Fruit fly (Drosophila melanogaster) whole organism, embryonic: ENCODE results near the gene zfh2.

Source experiments
- B-H2 ChIP-seq: fragments of 200-800 bp; sonication (Bioruptor generic); optimal IDR thresholded peaks from 2 replicates; lab custom pipeline; 2018; ENCODE audit warnings: missing biosample characterization, mild to moderate bottlenecking, missing genetic modification characterization
- Bgb ChIP-seq: fragments of 200-800 bp; sonication (Bioruptor generic); IDR thresholded peaks from 2 replicates; pipeline ENCODE4 v1.3.6; 2022; ENCODE audit warnings: missing biosample characterization, missing genetic modification characterization; ENCODE audit not compliant: partially characterized antibody
- CG11093 ChIP-seq: fragments of 200-800 bp; sonication (Bioruptor generic); IDR thresholded peaks from 3 replicates; pipeline ENCODE4 v1.3.6; 2022; ENCODE audit warnings: missing biosample characterization, missing genetic modification characterization
- CG11696 ChIP-seq: fragments of 200-800 bp; sonication (Bioruptor generic); IDR thresholded peaks from 2 replicates; pipeline ENCODE4 v1.3.6; 2022; ENCODE audit warnings: missing biosample characterization, missing genetic modification characterization
- CG13287 ChIP-seq: fragments of 200-800 bp; sonication (Bioruptor generic); IDR thresholded peaks from 2 replicates; pipeline ENCODE4 v1.3.6; 2022; ENCODE audit warnings: missing biosample characterization, missing genetic modification characterization; ENCODE audit not compliant: partially characterized antibody
- CG1602 ChIP-seq: fragments of 200-800 bp; sonication (Bioruptor generic); optimal IDR thresholded peaks from 3 replicates; lab custom pipeline; 2016; ENCODE audit warnings: missing biosample characterization, missing genetic modification characterization
- CG17568 ChIP-seq: fragments of 200-800 bp; sonication (Bioruptor generic); optimal IDR thresholded peaks from 2 replicates; lab custom pipeline; 2018; ENCODE audit warnings: missing biosample characterization, mild to moderate bottlenecking, missing genetic modification characterization, moderate library complexity
- CG1832 ChIP-seq: fragments of 200-800 bp; sonication (Bioruptor generic); optimal IDR thresholded peaks from 2 replicates; lab custom pipeline; 2017; ENCODE audit warnings: missing biosample characterization, mild to moderate bottlenecking, missing genetic modification characterization, inconsistent platforms
- CG2199 ChIP-seq: fragments of 200-800 bp; sonication (Bioruptor generic); IDR thresholded peaks from 3 replicates; pipeline ENCODE4 v1.3.6; 2022; ENCODE audit warnings: missing biosample characterization, missing genetic modification characterization
- CG30020 ChIP-seq: fragments of 200-800 bp; optimal IDR thresholded peaks from 2 replicates; lab custom pipeline; 2019; ENCODE audit warnings: missing biosample characterization, mild to moderate bottlenecking, missing genetic modification characterization, moderate library complexity
- CG30431 ChIP-seq: fragments of 200-800 bp; sonication (Bioruptor generic); optimal IDR thresholded peaks from 2 replicates; lab custom pipeline; 2017; ENCODE audit warnings: missing biosample characterization, missing genetic modification characterization
- CG34224 ChIP-seq: fragments of 200-800 bp; sonication (Bioruptor generic); IDR thresholded peaks from 3 replicates; pipeline ENCODE4 v1.3.6; 2022; ENCODE audit warnings: missing biosample characterization, missing genetic modification characterization; ENCODE audit not compliant: partially characterized antibody
- CG4360 ChIP-seq: fragments of 200-800 bp; sonication (Bioruptor generic); IDR thresholded peaks from 2 replicates; pipeline ENCODE4 v1.3.6; 2022; ENCODE audit warnings: missing biosample characterization, missing genetic modification characterization
- CG6175 ChIP-seq: fragments of 200-800 bp; sonication (Bioruptor generic); IDR thresholded peaks from 3 replicates; pipeline ENCODE4 v1.3.6; 2022; ENCODE audit warnings: missing biosample characterization, missing genetic modification characterization
- CG6654 ChIP-seq: fragments of 200-800 bp; sonication (Bioruptor generic); optimal IDR thresholded peaks from 2 replicates; lab custom pipeline; 2017; ENCODE audit warnings: missing biosample characterization, mild to moderate bottlenecking, missing genetic modification characterization
- CG6689 ChIP-seq: fragments of 200-800 bp; sonication (Bioruptor generic); IDR thresholded peaks from 2 replicates; pipeline ENCODE4 v1.3.6; 2022; ENCODE audit warnings: missing biosample characterization, missing genetic modification characterization
- CG7987 ChIP-seq: fragments of 200-800 bp; sonication (Bioruptor generic); optimal IDR thresholded peaks from 2 replicates; lab custom pipeline; 2018; ENCODE audit warnings: missing biosample characterization, mild to moderate bottlenecking, missing genetic modification characterization, moderate library complexity
- CG8290 ChIP-seq, 3 experiments: fragments of 200-800 bp; sonication (Bioruptor generic); optimal IDR thresholded peaks; 2 replicates each; lab custom pipeline; 2016 to 2019; ENCODE audit warnings: missing biosample characterization in 3 of 3, missing genetic modification characterization in 3 of 3, mild to moderate bottlenecking in 2 of 3, moderate library complexity in 1 of 3
- CG8478 ChIP-seq: fragments of >200 bp; optimal IDR thresholded peaks from 2 replicates; lab custom pipeline; 2018
- Dad ChIP-seq: fragments of 200-800 bp; sonication (Bioruptor generic); optimal IDR thresholded peaks from 3 replicates; lab custom pipeline; 2016; ENCODE audit warnings: missing biosample characterization, missing genetic modification characterization
- Deaf1 ChIP-seq: fragments of 200-800 bp; optimal IDR thresholded peaks from 3 replicates; lab custom pipeline; 2019; ENCODE audit warnings: missing biosample characterization, mild to moderate bottlenecking, missing genetic modification characterization, moderate library complexity
- Hr3 ChIP-seq: fragments of 200-800 bp; sonication (Bioruptor generic); optimal IDR thresholded peaks from 3 replicates; lab custom pipeline; 2016; ENCODE audit warnings: missing biosample characterization, missing genetic modification characterization
- Kr ChIP-seq: fragments of 200-800 bp; sonication (Bioruptor generic); optimal IDR thresholded peaks from 2 replicates; lab custom pipeline; 2017; ENCODE audit warnings: missing biosample characterization, mild to moderate bottlenecking, missing genetic modification characterization
- Nf-YC ChIP-seq: fragments of 200-800 bp; optimal IDR thresholded peaks from 3 replicates; lab custom pipeline; 2019; ENCODE audit warnings: missing biosample characterization, mild to moderate bottlenecking, missing genetic modification characterization, moderate library complexity
- Trl ChIP-seq, 3 experiments: fragments of >200 bp in 2 of 3; fragments of 200-800 bp in 1 of 3; sonication (Bioruptor generic) in 1 of 3; optimal IDR thresholded peaks; 2 replicates in 1 of 3; 3 replicates in 2 of 3; lab custom pipeline; 2016 to 2017; ENCODE audit warnings: missing biosample characterization in 1 of 3, missing genetic modification characterization in 1 of 3
- Usf ChIP-seq: fragments of 200-800 bp; sonication (Bioruptor generic); optimal IDR thresholded peaks from 2 replicates; lab custom pipeline; 2017; ENCODE audit warnings: missing genotype, missing biosample characterization, missing genetic modification characterization
- bbx ChIP-seq: fragments of 200-800 bp; sonication (Bioruptor generic); IDR thresholded peaks from 2 replicates; pipeline ENCODE4 v1.3.6; 2022; ENCODE audit warnings: missing biosample characterization, missing genetic modification characterization; ENCODE audit not compliant: partially characterized antibody
- btn ChIP-seq: fragments of 200-800 bp; sonication (Bioruptor generic); optimal IDR thresholded peaks from 2 replicates; lab custom pipeline; 2016; ENCODE audit warnings: missing biosample characterization, missing genetic modification characterization
- caup ChIP-seq: fragments of 200-800 bp; sonication (Bioruptor generic); optimal IDR thresholded peaks from 3 replicates; lab custom pipeline; 2017; ENCODE audit warnings: missing biosample characterization, mild to moderate bottlenecking, missing genetic modification characterization, moderate library complexity; ENCODE audit not compliant: severe bottlenecking
- cg ChIP-seq: fragments of 200-800 bp; sonication (Bioruptor generic); optimal IDR thresholded peaks from 3 replicates; lab custom pipeline; 2019; ENCODE audit warnings: missing biosample characterization, mild to moderate bottlenecking, missing genetic modification characterization, moderate library complexity
- chinmo ChIP-seq: fragments of 200-800 bp; sonication (Bioruptor generic); IDR thresholded peaks from 4 replicates; pipeline ENCODE4 v1.3.6; 2022; ENCODE audit warnings: missing biosample characterization, missing genetic modification characterization; ENCODE audit not compliant: partially characterized antibody
- crol ChIP-seq: fragments of 200-800 bp; sonication (Bioruptor generic); IDR thresholded peaks from 2 replicates; pipeline ENCODE4 v1.3.6; 2022; ENCODE audit warnings: missing biosample characterization, missing genetic modification characterization
- eyg ChIP-seq: fragments of 200-800 bp; sonication (Bioruptor generic); optimal IDR thresholded peaks from 3 replicates; lab custom pipeline; 2016; ENCODE audit warnings: missing biosample characterization, missing genetic modification characterization
- gsb ChIP-seq: fragments of 200-800 bp; sonication (Bioruptor generic); IDR thresholded peaks from 2 replicates; pipeline ENCODE4 v1.3.6; 2022; ENCODE audit warnings: missing biosample characterization, missing genetic modification characterization
- gsb-n ChIP-seq: fragments of 200-800 bp; sonication (Bioruptor generic); optimal IDR thresholded peaks from 3 replicates; lab custom pipeline; 2018; ENCODE audit warnings: missing biosample characterization, mild to moderate bottlenecking, missing genetic modification characterization
- inv ChIP-seq: fragments of 200-800 bp; sonication (Bioruptor generic); IDR thresholded peaks from 2 replicates; pipeline ENCODE4 v1.3.6; 2022; ENCODE audit warnings: missing biosample characterization, missing genetic modification characterization; ENCODE audit not compliant: partially characterized antibody
- nerfin-1 ChIP-seq: fragments of 200-800 bp; sonication (Bioruptor generic); optimal IDR thresholded peaks from 3 replicates; lab custom pipeline; 2019; ENCODE audit warnings: missing biosample characterization, mild to moderate bottlenecking, missing genetic modification characterization, moderate library complexity
- peb ChIP-seq: fragments of 200-800 bp; sonication (Bioruptor generic); IDR thresholded peaks from 2 replicates; pipeline ENCODE4 v1.3.6; 2022; ENCODE audit warnings: missing biosample characterization, missing genetic modification characterization
- pfk ChIP-seq: fragments of 200-800 bp; sonication (Bioruptor generic); optimal IDR thresholded peaks from 2 replicates; lab custom pipeline; 2018; ENCODE audit warnings: missing biosample characterization, mild to moderate bottlenecking, missing genetic modification characterization, moderate library complexity
- prd ChIP-seq, 3 experiments: fragments of >200 bp in 2 of 3; fragments of 200-800 bp in 1 of 3; sonication (Bioruptor generic) in 1 of 3; optimal IDR thresholded peaks in 2 of 3; IDR thresholded peaks in 1 of 3; 2 replicates in 2 of 3; 3 replicates in 1 of 3; pipeline versions ENCODE4 v1.3.6 to Lab custom; 2017 to 2022; ENCODE audit warnings: missing biosample characterization in 1 of 3, missing genetic modification characterization in 1 of 3
- pros ChIP-seq: fragments of 200-800 bp; sonication (Bioruptor generic); optimal IDR thresholded peaks from 3 replicates; lab custom pipeline; 2019; ENCODE audit warnings: missing biosample characterization, mild to moderate bottlenecking, missing genetic modification characterization, moderate library complexity
- ranshi ChIP-seq: fragments of 200-800 bp; sonication (Bioruptor generic); IDR thresholded peaks from 2 replicates; pipeline ENCODE4 v1.3.6; 2022; ENCODE audit warnings: missing biosample characterization, missing genetic modification characterization
- slbo ChIP-seq: fragments of 200-800 bp; sonication (Bioruptor generic); IDR thresholded peaks from 2 replicates; pipeline ENCODE4 v1.3.6; 2022; ENCODE audit warnings: missing biosample characterization, missing genetic modification characterization
- sna ChIP-seq: fragments of 200-800 bp; sonication (Bioruptor generic); IDR thresholded peaks from 2 replicates; pipeline ENCODE4 v1.3.6; 2022; ENCODE audit warnings: missing biosample characterization, missing genetic modification characterization; ENCODE audit not compliant: partially characterized antibody
- unc-4 ChIP-seq: fragments of 200-800 bp; sonication (Bioruptor generic); IDR thresholded peaks from 2 replicates; pipeline ENCODE4 v1.3.6; 2022; ENCODE audit warnings: missing biosample characterization, missing genetic modification characterization; ENCODE audit not compliant: partially characterized antibody
- z ChIP-seq: fragments of 200-800 bp; sonication (Bioruptor generic); IDR thresholded peaks from 3 replicates; pipeline ENCODE4 v1.3.6; 2022; ENCODE audit warnings: missing biosample characterization, missing genetic modification characterization

The zfh2 gene

dm6 chr4:507252-508202 is 5.9 kb downstream of the zfh2 start:
- TF ChIP-seq CG1832 (peak; percentile 85), Deaf1 (tag; lab: Kevin White, UChicago) (peak; percentile 94), pfk (GFP tag; lab: Kevin White, UChicago) (no peak), inv (GFP tag; lab: Robert Waterston, UW) (no peak), eyg (no peak), CG7987 (GFP tag; lab: Kevin White, UChicago) (no peak), ranshi (no peak), sna (GFP tag; lab: Robert Waterston, UW) (no peak), gsb (GFP tag; lab: Robert Waterston, UW) (no peak), CG30020 (tag; lab: Kevin White, UChicago) (no peak), CG6654 (GFP tag; lab: Kevin White, UChicago) (no peak), Nf-YC (tag; lab: Kevin White, UChicago) (peak; percentile 94), Trl (optimal IDR thresholded peaks at IDR 0.05; lab: Kevin White, UChicago) (peak; percentile 88 to 94), Trl (GFP tag; optimal IDR thresholded peaks at IDR 0.05; lab: Kevin White, UChicago) (no peak), Usf (no peak), Kr (GFP tag; lab: Kevin White, UChicago) (peak; percentile 74), prd (optimal IDR thresholded peaks at IDR 0.05; lab: Kevin White, UChicago) (no peak), prd (GFP tag; IDR thresholded peaks at IDR 0.05; lab: Robert Waterston, UW) (no peak), CG13287 (0 out of 2 replicates have a peak, but pooled peaks have one; percentile 29), CG11696 (no peak), slbo (no peak), CG8290 (GFP tag; optimal IDR thresholded peaks at IDR 0.05; lab: Kevin White, UChicago) (no peak), CG8290 (tag; optimal IDR thresholded peaks at IDR 0.05; lab: Kevin White, UChicago) (peak in 1 of 2 experiments; percentile 7), pros (GFP tag; lab: Kevin White, UChicago) (peak; percentile 96), CG6175 (GFP tag; lab: Robert Waterston, UW) (0 out of 3 replicates have a peak, but pooled peaks have one; percentile 23), CG1602 (GFP tag; lab: Kevin White, UChicago) (no peak), gsb-n (tag; lab: Kevin White, UChicago) (no peak), nerfin-1 (tag; lab: Kevin White, UChicago) (peak; percentile 7), cg (GFP tag; lab: Kevin White, UChicago) (peak; percentile 56), unc-4 (GFP tag; lab: Robert Waterston, UW) (0 out of 2 replicates have a peak, but pooled peaks have one; percentile 13), chinmo (GFP tag; lab: Robert Waterston, UW) (peak; percentile 70; the same call in 1 of the 4 replicates), peb (GFP tag; lab: Robert Waterston, UW) (no peak), B-H2 (GFP tag; lab: Kevin White, UChicago) (no peak), Bgb (peak; percentile 41; the same call in 1 of the 2 replicates), Hr3 (no peak), btn (GFP tag; lab: Kevin White, UChicago) (no peak), Dad (GFP tag; lab: Kevin White, UChicago) (no peak), CG4360 (GFP tag; lab: Robert Waterston, UW) (peak; percentile 28), CG17568 (no peak), CG11093 (GFP tag; lab: Robert Waterston, UW) (no peak), z (GFP tag; lab: Robert Waterston, UW) (peak; percentile 95), CG30431 (no peak), CG34224 (peak; percentile 28; the same call in 2 of the 3 replicates), bbx (0 out of 2 replicates have a peak, but pooled peaks have one; percentile 21), CG8478 (lab: Kevin White, UChicago) (no peak), CG2199 (GFP tag; lab: Robert Waterston, UW) (peak; percentile 77; the same call in 1 of the 3 replicates), caup (GFP tag; lab: Kevin White, UChicago) (peak; percentile 17), CG6689 (GFP tag; lab: Robert Waterston, UW) (peak; percentile 91), crol (GFP tag; lab: Robert Waterston, UW) (peak; percentile 98)
